Worm (Caenorhabditis elegans): ENCODE data around the gene C04F5.2.

C04F5.2 gene

ce11 chrV:5107816-5108215 lies 10.9 kb upstream of the C04F5.2 start, which contains the start of gene srab-3 (continued):
- no peak for TF ChIP-seq Y56A3A.18 (GFP tag; IDR thresholded peaks at IDR 0.05)

- TF ChIP-seq ztf-18 (tag; optimal IDR thresholded peaks at IDR 0.05), result no peak
- no peak for TF ChIP-seq dpff-1 (tag; optimal IDR thresholded peaks at IDR 0.05)
- no peak for TF ChIP-seq F57C9.4 (tag; optimal IDR thresholded peaks at IDR 0.05)
- no peak for TF ChIP-seq hmg-1.2 (GFP tag; IDR thresholded peaks at IDR 0.05)
- TF ChIP-seq Y53G8AR.9 (GFP tag; conservative IDR thresholded peaks at IDR 0.05), result no peak
- no peak for TF ChIP-seq lin-40 (tag; optimal IDR thresholded peaks at IDR 0.05)
- TF ChIP-seq attf-3 (GFP tag; conservative IDR thresholded peaks at IDR 0.05), result no peak
- TF ChIP-seq ekl-4 (GFP tag; IDR thresholded peaks at IDR 0.05), result no peak
- no peak for TF ChIP-seq ztf-25 (GFP tag; IDR thresholded peaks at IDR 0.05)
- no peak for TF ChIP-seq lir-1 (GFP tag; conservative IDR thresholded peaks at IDR 0.05)
- TF ChIP-seq K11D2.4 (GFP tag; IDR thresholded peaks at IDR 0.05), result no peak
- TF ChIP-seq madf-3 (GFP tag; IDR thresholded peaks at IDR 0.05), result no peak
- TF ChIP-seq rcor-1 (GFP tag; IDR thresholded peaks at IDR 0.05), result no peak
- TF ChIP-seq lsy-27 (tag; optimal IDR thresholded peaks at IDR 0.05; ENCODE audit: borderline replicate concordance, insufficient read depth), result no peak
- TF ChIP-seq F52B5.7 (tag; optimal IDR thresholded peaks at IDR 0.05), result no peak
- no peak for TF ChIP-seq let-526 (GFP tag; IDR thresholded peaks at IDR 0.05)
- TF ChIP-seq F49E8.2 (tag; optimal IDR thresholded peaks at IDR 0.05; ENCODE audit: insufficient read depth), result no peak
- TF ChIP-seq ztf-26 (tag; optimal IDR thresholded peaks at IDR 0.05), result no peak
These were observed 8.0 kb upstream of the C04F5.2 start, which contains the start of gene srab-2 for ce11 chrV:5104934-5105333. srab-2 (minus strand) TSS chrV:5105034.

ce11 chrV:5102017-5102416 lies 5.1 kb upstream of the C04F5.2 start, which contains the start of gene srab-1:
srab-1 (minus strand) TSS chrV:5102117.
- TF ChIP-seq Y53F4B.3 (GFP tag; IDR thresholded peaks at IDR 0.05), result no peak
- TF ChIP-seq athp-1 (tag; optimal IDR thresholded peaks at IDR 0.05), result no peak
- no peak for TF ChIP-seq attf-6 (GFP tag; IDR thresholded peaks at IDR 0.05)
- no peak for TF ChIP-seq efl-1 (GFP tag; optimal IDR thresholded peaks at IDR 0.05)
- no peak for TF ChIP-seq hrde-1 (tag; optimal IDR thresholded peaks at IDR 0.05; ENCODE audit: borderline replicate concordance)
- TF ChIP-seq hlh-12 (tag; optimal IDR thresholded peaks at IDR 0.05), result no peak
- TF ChIP-seq lir-1 (GFP tag; conservative IDR thresholded peaks at IDR 0.05), result no peak
- TF ChIP-seq T07F8.4 (tag; optimal IDR thresholded peaks at IDR 0.05), result no peak
- TF ChIP-seq F22D6.2 (tag; optimal IDR thresholded peaks at IDR 0.05), result no peak
- TF ChIP-seq egl-44 (GFP tag; IDR thresholded peaks at IDR 0.05), result no peak
- no peak for TF ChIP-seq ceh-91 (GFP tag; IDR thresholded peaks at IDR 0.05)
- no peak for TF ChIP-seq snpc-1.1 (tag; optimal IDR thresholded peaks at IDR 0.05; ENCODE audit: insufficient read depth)
- no peak for TF ChIP-seq lin-35 (GFP tag; optimal IDR thresholded peaks at IDR 0.05)
- TF ChIP-seq attf-5 (GFP tag; optimal IDR thresholded peaks at IDR 0.05), result no peak
- no peak for TF ChIP-seq ama-1 (optimal IDR thresholded peaks at IDR 0.05)
- TF ChIP-seq ama-1 (GFP tag; optimal IDR thresholded peaks at IDR 0.05), result no peak

- no peak for TF ChIP-seq F52B5.7 (tag; optimal IDR thresholded peaks at IDR 0.05)
- TF ChIP-seq attf-5 (GFP tag; optimal IDR thresholded peaks at IDR 0.05), result no peak
- TF ChIP-seq sptf-2 (GFP tag; optimal IDR thresholded peaks at IDR 0.05), result no peak
- no peak for TF ChIP-seq let-607 (tag; optimal IDR thresholded peaks at IDR 0.05)
- no peak for TF ChIP-seq pha-4 (tag; optimal IDR thresholded peaks at IDR 0.05)
- TF ChIP-seq B0336.3 (GFP tag; IDR thresholded peaks at IDR 0.05), result no peak
- TF ChIP-seq lsy-27 (tag; optimal IDR thresholded peaks at IDR 0.05; ENCODE audit: borderline replicate concordance, insufficient read depth), result no peak
- no peak for TF ChIP-seq efl-1 (GFP tag; optimal IDR thresholded peaks at IDR 0.05)
These were observed 2.0 kb upstream of the C04F5.2 start, which contains the start of gene unc-46 for ce11 chrV:5098925-5099324. unc-46 (minus strand) TSS chrV:5099025.
